Worm (Caenorhabditis elegans): ENCODE measurements around the gene C31G12.1.

Gene C31G12.1

ce11 chrV:18179663-18180062 lies at the start of gene C31G12.1:
C31G12.1 (plus strand) TSS chrV:18179963.
- no peak for TF ChIP-seq sox-4 (tag; optimal IDR thresholded peaks at IDR 0.05)
- TF ChIP-seq zip-4 (GFP tag; optimal IDR thresholded peaks at IDR 0.05): no peak
- no peak for TF ChIP-seq unc-98 (GFP tag; IDR thresholded peaks at IDR 0.05)
- TF ChIP-seq mdl-1 (tag; optimal IDR thresholded peaks at IDR 0.05): no peak
- no peak for TF ChIP-seq elt-3 (tag; optimal IDR thresholded peaks at IDR 0.05)
- TF ChIP-seq lin-13 (GFP tag; optimal IDR thresholded peaks at IDR 0.05): no peak
- no peak for TF ChIP-seq nhr-11 (tag; optimal IDR thresholded peaks at IDR 0.05)
- no peak for TF ChIP-seq ets-5 (GFP tag; IDR thresholded peaks at IDR 0.05)
- TF ChIP-seq nhr-71 (tag; optimal IDR thresholded peaks at IDR 0.05): no peak
- TF ChIP-seq aly-2 (tag; optimal IDR thresholded peaks at IDR 0.05): no peak
- no peak for TF ChIP-seq elt-2 (tag; optimal IDR thresholded peaks at IDR 0.05)
- TF ChIP-seq unc-86 (tag; optimal IDR thresholded peaks at IDR 0.05): no peak
- TF ChIP-seq nhr-76 (tag; optimal IDR thresholded peaks at IDR 0.05): no peak
- no peak for TF ChIP-seq efl-3 (GFP tag; optimal IDR thresholded peaks at IDR 0.05)
- no peak for TF ChIP-seq efl-1 (optimal IDR thresholded peaks at IDR 0.05)
- no peak for TF ChIP-seq efl-1 (GFP tag; optimal IDR thresholded peaks at IDR 0.05 in 1 of 2)
- TF ChIP-seq zag-1 (tag; optimal IDR thresholded peaks at IDR 0.05): no peak
- no peak for TF ChIP-seq fkh-10 (GFP tag; optimal IDR thresholded peaks at IDR 0.05)
- TF ChIP-seq lir-3 (tag; optimal IDR thresholded peaks at IDR 0.05; ENCODE audit: poor library complexity): no peak
- no peak for TF ChIP-seq hlh-17 (GFP tag; optimal IDR thresholded peaks at IDR 0.05; ENCODE audit: borderline replicate concordance)
- no peak for TF ChIP-seq C04F5.9 (tag; optimal IDR thresholded peaks at IDR 0.05)

DNA sequence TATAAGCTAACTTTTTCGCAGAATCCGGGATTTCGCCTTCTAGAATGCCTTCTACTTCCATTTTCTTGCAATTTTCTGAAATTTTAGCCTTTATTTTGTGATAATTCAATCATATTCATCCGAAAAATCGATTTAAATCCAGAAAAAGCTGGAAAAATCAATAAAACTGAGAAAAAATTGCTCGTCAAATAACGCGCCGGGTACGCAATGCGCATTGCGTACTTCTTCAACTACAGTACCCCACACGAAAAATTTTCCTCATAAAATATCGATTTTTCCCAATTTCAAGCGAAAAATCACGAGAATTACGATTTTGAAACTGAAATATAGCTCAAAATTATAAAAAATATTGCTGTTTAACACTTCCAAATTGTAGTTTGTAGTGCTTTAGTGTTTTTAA lies 48.7 kb upstream of the C31G12.1 start, which contains the start of gene Y37H2A.12:
Gene Y37H2A.12 (minus strand): TSS at position 81 of the 400 bp plus-strand sequence.
- TF ChIP-seq ztf-11 (tag; optimal IDR thresholded peaks at IDR 0.05): no peak
- no peak for TF ChIP-seq mef-2 (tag; optimal IDR thresholded peaks at IDR 0.05)
- TF ChIP-seq skn-1 (tag; optimal IDR thresholded peaks at IDR 0.05): no peak
- TF ChIP-seq fkh-10 (GFP tag; optimal IDR thresholded peaks at IDR 0.05): no peak
- TF ChIP-seq lin-35 (GFP tag; optimal IDR thresholded peaks at IDR 0.05): no peak
- TF ChIP-seq nhr-11 (tag; optimal IDR thresholded peaks at IDR 0.05): no peak
- TF ChIP-seq C04F5.9 (tag; optimal IDR thresholded peaks at IDR 0.05): no peak
- no peak for TF ChIP-seq nhr-12 (tag; optimal IDR thresholded peaks at IDR 0.05)
- no peak for TF ChIP-seq lin-14 (GFP tag; optimal IDR thresholded peaks at IDR 0.05)
- no peak for TF ChIP-seq fos-1 (tag; optimal IDR thresholded peaks at IDR 0.05)
- TF ChIP-seq aly-2 (tag; optimal IDR thresholded peaks at IDR 0.05): no peak
- TF ChIP-seq ceh-8 (GFP tag; optimal IDR thresholded peaks at IDR 0.05): no peak

DNA sequence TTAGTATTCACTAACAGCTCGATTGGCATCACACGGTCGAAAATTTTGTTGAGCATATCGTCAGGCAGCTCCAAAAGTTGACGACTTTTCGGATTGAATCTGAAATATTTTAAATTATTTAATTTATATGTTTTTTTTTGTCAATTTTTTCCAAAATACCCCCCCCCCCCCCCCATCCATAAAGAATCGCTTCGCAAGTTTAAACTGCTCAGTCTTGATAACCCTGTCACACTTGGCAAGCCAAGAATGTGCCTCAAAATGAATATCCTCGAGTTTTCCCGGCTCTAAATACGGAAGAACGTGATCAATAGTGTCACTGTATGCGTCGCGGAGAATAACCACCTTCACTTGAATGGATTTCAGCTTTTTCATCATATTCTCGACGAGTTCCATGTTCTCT lies 46.6 kb upstream of the C31G12.1 start, which contains the start of gene Y37H2A.18:
Gene Y37H2A.18 (minus strand): TSS at position 101 of the 400 bp plus-strand sequence.
- TF ChIP-seq egl-13 (tag; optimal IDR thresholded peaks at IDR 0.05) (no peak), alr-1 (tag; optimal IDR thresholded peaks at IDR 0.05; ENCODE audit: borderline replicate concordance) (no peak), hlh-17 (GFP tag; optimal IDR thresholded peaks at IDR 0.05; ENCODE audit: borderline replicate concordance) (no peak), skn-1 (tag; optimal IDR thresholded peaks at IDR 0.05) (no peak), sup-37 (GFP tag; optimal IDR thresholded peaks at IDR 0.05) (no peak), blmp-1 (tag; optimal IDR thresholded peaks at IDR 0.05) (no peak), dpl-1 (GFP tag; optimal IDR thresholded peaks at IDR 0.05) (no peak), unc-98 (GFP tag; IDR thresholded peaks at IDR 0.05) (no peak), ama-1 (optimal IDR thresholded peaks at IDR 0.05) (no peak), C34B4.2 (tag; optimal IDR thresholded peaks at IDR 0.05) (no peak), mab-9 (GFP tag; IDR thresholded peaks at IDR 0.05) (no peak)

DNA sequence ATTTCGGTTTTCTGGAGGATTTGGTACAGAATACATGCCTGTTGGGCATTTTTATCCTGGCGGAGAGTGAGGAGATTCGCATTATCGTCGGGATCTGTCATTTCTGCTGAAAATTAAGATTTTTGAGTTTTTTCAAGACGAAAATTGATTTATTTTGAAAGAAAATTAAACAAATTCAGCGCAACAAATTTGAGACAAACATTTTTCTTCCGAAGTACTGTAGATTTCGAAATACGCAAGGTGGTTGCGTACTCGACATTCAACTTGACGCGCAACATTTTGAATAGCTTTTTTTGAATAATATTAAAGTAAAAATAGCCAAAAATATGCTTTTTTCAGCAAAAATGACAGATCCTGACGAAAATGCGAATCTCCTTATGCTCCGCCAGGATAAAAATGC lies 45.4 kb upstream of the C31G12.1 start, which contains the start of gene Y37H2A.7:
Gene Y37H2A.7 (minus strand): TSS at position 101 of the 400 bp plus-strand sequence.
- TF ChIP-seq F16B12.6 (tag; optimal IDR thresholded peaks at IDR 0.05): no peak
- no peak for TF ChIP-seq elt-2 (tag; optimal IDR thresholded peaks at IDR 0.05)
- TF ChIP-seq ama-1 (optimal IDR thresholded peaks at IDR 0.05): no peak
- no peak for TF ChIP-seq sox-4 (tag; optimal IDR thresholded peaks at IDR 0.05)
- TF ChIP-seq zag-1 (tag; optimal IDR thresholded peaks at IDR 0.05): no peak
